Worm (Caenorhabditis elegans) whole organism, L1 larva: ENCODE data around the gene srv-13.

Source experiments
- blmp-1 ChIP-seq: fragments of 150-350 bp; optimal IDR thresholded peaks from 2 replicates; lab custom pipeline; 2014; ENCODE audit warnings: missing biosample characterization, missing genetic modification characterization
- ceh-82 ChIP-seq, 3 experiments: fragments of 150-350 bp in 1 of 3; sonication (generic microtip) in 2 of 3; optimal IDR thresholded peaks; 2 replicates each; lab custom pipeline; 2014 to 2017; ENCODE audit warnings: missing biosample characterization in 3 of 3, missing genetic modification characterization in 3 of 3
- egl-27 ChIP-seq, 2 experiments: fragments of 150-350 bp in 1 of 2; sonication (generic microtip); optimal IDR thresholded peaks; 3 replicates each; lab custom pipeline; 2017 to 2018; ENCODE audit warnings: missing biosample characterization in 2 of 2, missing genetic modification characterization in 2 of 2, missing genetic modification reagents in 2 of 2
- elt-2 ChIP-seq: sonication (generic microtip); optimal IDR thresholded peaks from 2 replicates; lab custom pipeline; 2016; ENCODE audit warnings: missing genetic modification characterization, mild to moderate bottlenecking, inconsistent platforms, missing compliant biosample characterization, missing genetic modification reagents
- elt-3 ChIP-seq, 6 experiments: fragments of 150-350 bp in 1 of 6; sonication (generic microtip); optimal IDR thresholded peaks; 2 replicates each; lab custom pipeline; 2017 to 2018; ENCODE audit warnings: missing biosample characterization in 6 of 6, missing genetic modification characterization in 6 of 6, inconsistent platforms in 1 of 6
- fkh-4 ChIP-seq: sonication (generic microtip); optimal IDR thresholded peaks from 2 replicates; lab custom pipeline; 2016; ENCODE audit warnings: missing compliant biosample characterization, missing genetic modification characterization, borderline replicate concordance
- lin-13 ChIP-seq: fragments of 150-350 bp; optimal IDR thresholded peaks from 2 replicates; lab custom pipeline; 2014; ENCODE audit warnings: missing biosample characterization, missing genetic modification reagents, missing genetic modification characterization
- lsy-2 ChIP-seq, 2 experiments: fragments of 150-350 bp; optimal IDR thresholded peaks; 2 replicates each; lab custom pipeline; 2014; ENCODE audit warnings: missing biosample characterization in 2 of 2, missing genetic modification characterization in 2 of 2
- nhr-77 ChIP-seq: fragments of 150-350 bp; optimal IDR thresholded peaks from 2 replicates; lab custom pipeline; 2014; ENCODE audit warnings: missing biosample characterization, missing genetic modification characterization
- rnt-1 ChIP-seq: sonication (generic microtip); optimal IDR thresholded peaks from 2 replicates; lab custom pipeline; 2016; ENCODE audit warnings: mild to moderate bottlenecking, missing genetic modification characterization, moderate library complexity, missing compliant biosample characterization
- snpc-4 ChIP-seq: fragments of 150-350 bp; optimal IDR thresholded peaks from 2 replicates; lab custom pipeline; 2014; ENCODE audit warnings: missing biosample characterization, missing genetic modification characterization
- sptf-1 ChIP-seq: fragments of 150-350 bp; optimal IDR thresholded peaks from 2 replicates; lab custom pipeline; 2014; ENCODE audit warnings: missing biosample characterization, missing genetic modification characterization
- unc-62 ChIP-seq: fragments of 150-350 bp; optimal IDR thresholded peaks from 2 replicates; lab custom pipeline; 2014; ENCODE audit warnings: missing biosample characterization, missing genetic modification reagents, missing genetic modification characterization
- zag-1 ChIP-seq: fragments of 150-350 bp; optimal IDR thresholded peaks from 2 replicates; lab custom pipeline; 2014; ENCODE audit warnings: missing biosample characterization, missing genetic modification characterization

- TF ChIP-seq elt-3 (tag; optimal IDR thresholded peaks at IDR 0.05; lab: Kevin White, UChicago) (no peak), ceh-82 (tag; optimal IDR thresholded peaks at IDR 0.05; lab: Kevin White, UChicago) (no peak), nhr-77 (tag; lab: Kevin White, UChicago) (no peak), unc-62 (no peak), blmp-1 (tag; lab: Kevin White, UChicago) (no peak), zag-1 (tag; lab: Kevin White, UChicago) (no peak), lsy-2 (tag; optimal IDR thresholded peaks at IDR 0.05; lab: Kevin White, UChicago) (no peak), fkh-4 (no peak), snpc-4 (tag; lab: Kevin White, UChicago) (no peak), rnt-1 (tag; lab: Kevin White, UChicago) (no peak), elt-2 (tag; lab: Kevin White, UChicago) (no peak), sptf-1 (tag; lab: Kevin White, UChicago) (no peak), egl-27 (tag; optimal IDR thresholded peaks at IDR 0.05; lab: Kevin White, UChicago) (no peak), lin-13 (GFP tag; lab: Kevin White, UChicago) (no peak)
Measured at ce11 chrIV:6363604-6364003, 41.4 kb upstream of the srv-13 start.
